Fruit fly (Drosophila melanogaster) whole organism, pupa: ENCODE data around the gene Pbp45.

Source experiments
- CG10348 ChIP-seq: fragments of 200-800 bp; sonication (Bioruptor generic); IDR thresholded peaks from 2 replicates; pipeline ENCODE4 v1.3.6; 2022; ENCODE audit warnings: missing biosample characterization, missing genetic modification characterization
- CG12605 ChIP-seq: fragments of 200-800 bp; sonication (Bioruptor generic); IDR thresholded peaks from 2 replicates; pipeline ENCODE4 v1.3.6; 2022; ENCODE audit warnings: missing biosample characterization, missing genetic modification characterization
- CG13204 ChIP-seq: fragments of 200-800 bp; sonication (Bioruptor generic); optimal IDR thresholded peaks from 2 replicates; lab custom pipeline; 2018; ENCODE audit warnings: missing biosample characterization, mild to moderate bottlenecking, missing genetic modification characterization, moderate library complexity
- CG14655 ChIP-seq: fragments of 200-800 bp; sonication (Bioruptor generic); optimal IDR thresholded peaks from 3 replicates; lab custom pipeline; 2017; ENCODE audit warnings: mild to moderate bottlenecking, missing biosample characterization, missing genetic modification reagents, missing genetic modification characterization
- CG15710 ChIP-seq: fragments of 200-800 bp; sonication (Bioruptor generic); optimal IDR thresholded peaks from 2 replicates; lab custom pipeline; 2018; ENCODE audit warnings: missing biosample characterization, mild to moderate bottlenecking, missing genetic modification characterization, moderate library complexity
- CG17806 ChIP-seq: fragments of 200-800 bp; sonication (Bioruptor generic); optimal IDR thresholded peaks from 2 replicates; lab custom pipeline; 2018; ENCODE audit warnings: missing biosample characterization, mild to moderate bottlenecking, missing genetic modification characterization, moderate library complexity
- CG32121 ChIP-seq: fragments of 200-800 bp; sonication (Bioruptor generic); IDR thresholded peaks from 2 replicates; pipeline ENCODE4 v1.3.6; 2022; ENCODE audit warnings: missing biosample characterization, missing genetic modification characterization
- CG34367 ChIP-seq: fragments of 200-800 bp; sonication (Bioruptor generic); optimal IDR thresholded peaks from 2 replicates; lab custom pipeline; 2018; ENCODE audit warnings: missing biosample characterization, mild to moderate bottlenecking, missing genetic modification characterization
- CG4496 ChIP-seq: fragments of 200-800 bp; sonication (Bioruptor generic); IDR thresholded peaks from 3 replicates; pipeline ENCODE4 v1.3.6; 2022; ENCODE audit warnings: missing biosample characterization, missing genetic modification characterization
- CG8159 ChIP-seq: fragments of 200-800 bp; sonication (Bioruptor generic); optimal IDR thresholded peaks from 3 replicates; lab custom pipeline; 2018; ENCODE audit warnings: missing biosample characterization, mild to moderate bottlenecking, missing genetic modification characterization, moderate library complexity
- CG8301 ChIP-seq: fragments of 200-800 bp; sonication (Bioruptor generic); optimal IDR thresholded peaks from 2 replicates; lab custom pipeline; 2018; ENCODE audit warnings: missing biosample characterization, mild to moderate bottlenecking, missing genetic modification characterization
- CG9948 ChIP-seq: fragments of 200-800 bp; sonication (Bioruptor generic); optimal IDR thresholded peaks from 2 replicates; lab custom pipeline; 2018; ENCODE audit warnings: missing biosample characterization, mild to moderate bottlenecking, missing genetic modification characterization, moderate library complexity
- D1 ChIP-seq: fragments of 200-800 bp; sonication (Bioruptor generic); optimal IDR thresholded peaks from 2 replicates; lab custom pipeline; 2018; ENCODE audit warnings: missing biosample characterization, mild to moderate bottlenecking, missing genetic modification characterization, moderate library complexity
- EcR ChIP-seq: fragments of 200-800 bp; sonication (Bioruptor generic); optimal IDR thresholded peaks from 3 replicates; lab custom pipeline; 2019; ENCODE audit warnings: missing biosample characterization, missing genetic modification characterization, mild to moderate bottlenecking, moderate library complexity, missing genetic modification reagents
- Ets98B ChIP-seq: fragments of 200-800 bp; sonication (Bioruptor generic); IDR thresholded peaks from 2 replicates; pipeline ENCODE4 v1.3.6; 2022; ENCODE audit warnings: missing biosample characterization, missing genetic modification characterization
- Pif1A ChIP-seq: fragments of 200-800 bp; sonication (Bioruptor generic); optimal IDR thresholded peaks from 3 replicates; lab custom pipeline; 2016; ENCODE audit warnings: missing biosample characterization, missing genetic modification characterization
- Pif1B ChIP-seq: fragments of 200-800 bp; sonication (Bioruptor generic); optimal IDR thresholded peaks from 3 replicates; lab custom pipeline; 2016; ENCODE audit warnings: missing biosample characterization, missing genetic modification characterization
- Snoo ChIP-seq: fragments of 200-800 bp; sonication (Bioruptor generic); optimal IDR thresholded peaks from 3 replicates; lab custom pipeline; 2017; ENCODE audit warnings: missing biosample characterization, mild to moderate bottlenecking, missing genetic modification characterization, inconsistent platforms
- fd96Ca ChIP-seq: fragments of 200-800 bp; sonication (Bioruptor generic); IDR thresholded peaks from 3 replicates; pipeline ENCODE4 v1.3.6; 2022; ENCODE audit warnings: missing biosample characterization, missing genetic modification characterization
- gl ChIP-seq: fragments of 200-800 bp; sonication (Bioruptor generic); optimal IDR thresholded peaks from 2 replicates; lab custom pipeline; 2018; ENCODE audit warnings: missing biosample characterization, mild to moderate bottlenecking, missing genetic modification characterization
- rn ChIP-seq: fragments of 200-800 bp; sonication (Bioruptor generic); IDR thresholded peaks from 2 replicates; pipeline ENCODE4 v1.3.6; 2022; ENCODE audit warnings: missing biosample characterization, missing genetic modification characterization

Gene Pbp45

DNA sequence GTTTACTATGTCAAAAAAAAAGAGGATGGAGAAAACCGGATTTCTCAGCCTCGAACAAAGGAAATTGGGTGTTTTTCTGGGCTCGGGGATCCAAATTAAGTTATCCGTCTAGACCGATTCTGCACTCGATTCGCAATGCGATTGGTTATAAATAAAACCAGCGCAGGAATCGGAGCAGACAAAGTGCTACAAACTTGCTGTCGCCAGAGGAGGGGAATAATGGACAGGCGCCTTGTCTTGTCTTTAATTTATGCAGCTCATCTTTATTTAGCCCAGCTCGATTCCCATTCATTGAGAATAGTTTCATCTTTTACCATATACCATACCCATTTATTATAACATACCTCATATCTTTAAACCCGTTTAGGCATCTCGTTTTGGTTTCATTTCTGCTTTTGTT lies 34.6 kb downstream of the Pbp45 start:
- TF ChIP-seq CG17806 (no peak), CG9948 (no peak), CG10348 (GFP tag; lab: Robert Waterston, UW) (no peak), Snoo (no peak), CG34367 (tag; lab: Kevin White, UChicago) (no peak), CG4496 (GFP tag; lab: Robert Waterston, UW) (no peak), CG15710 (tag; lab: Kevin White, UChicago) (no peak), CG14655 (GFP tag; lab: Kevin White, UChicago) (no peak), Ets98B (GFP tag; lab: Robert Waterston, UW) (no peak), CG8301 (tag; lab: Kevin White, UChicago) (no peak), EcR (GFP tag; lab: Kevin White, UChicago) (no peak), CG13204 (GFP tag; lab: Kevin White, UChicago) (no peak), D1 (no peak), Pif1A (GFP tag; lab: Kevin White, UChicago) (no peak), fd96Ca (GFP tag; lab: Robert Waterston, UW) (no peak)

DNA sequence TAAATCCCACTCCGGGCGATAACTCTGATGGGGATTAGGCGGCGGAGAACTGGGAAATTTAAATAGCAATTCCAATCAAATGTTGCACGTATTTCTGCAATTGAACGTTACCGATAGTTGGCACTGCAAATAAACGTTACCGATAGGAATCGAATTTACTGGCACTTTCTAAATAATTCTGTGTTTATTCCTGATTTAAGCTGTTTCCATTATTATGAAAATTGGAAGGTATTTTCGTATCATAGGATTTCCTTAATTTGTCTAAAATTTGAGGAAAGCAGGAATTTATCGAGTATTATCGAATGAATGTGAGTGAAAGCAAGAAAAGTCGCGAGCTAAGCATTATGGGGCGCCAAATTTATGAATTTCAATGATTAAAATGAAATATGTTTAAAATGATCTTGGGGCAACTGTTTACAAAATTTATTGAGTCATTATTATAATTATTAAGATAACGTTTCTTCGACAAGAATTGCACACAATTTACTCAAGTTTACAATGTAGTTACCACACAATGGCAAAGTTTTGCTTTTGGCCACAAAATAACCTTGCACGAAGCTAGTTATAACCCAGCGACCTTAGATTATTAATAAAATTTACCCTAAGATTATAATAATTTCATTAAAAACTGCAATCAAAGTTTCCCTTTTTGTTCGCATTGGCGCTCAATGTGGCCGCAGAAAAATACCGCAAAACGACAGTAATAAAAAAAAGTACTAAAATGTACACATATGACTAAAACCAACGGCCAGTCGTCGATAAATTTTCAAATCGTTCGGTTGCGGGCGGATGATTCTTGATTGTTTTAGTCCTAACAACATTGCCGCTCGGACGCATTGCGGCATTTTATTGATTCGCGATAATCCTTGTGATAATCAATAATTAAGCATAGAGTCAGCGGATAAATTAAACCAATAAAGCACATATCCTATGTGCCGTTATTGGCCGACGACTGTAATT lies 35.5 kb downstream of the Pbp45 start, which contains the start of gene alpha-Man-IIb:
Gene alpha-Man-IIb (plus strand): TSS at position 747 of the 960 bp plus-strand sequence.
- TF ChIP-seq CG8301 (tag; lab: Kevin White, UChicago) (no peak), CG32121 (GFP tag; lab: Robert Waterston, UW) (no peak), Ets98B (GFP tag; lab: Robert Waterston, UW) (peak; percentile 19; the same call in 1 of the 2 replicates), rn (GFP tag; lab: Robert Waterston, UW) (no peak), CG4496 (GFP tag; lab: Robert Waterston, UW) (0 out of 3 replicates have a peak, but pooled peaks have one; percentile 40)

DNA sequence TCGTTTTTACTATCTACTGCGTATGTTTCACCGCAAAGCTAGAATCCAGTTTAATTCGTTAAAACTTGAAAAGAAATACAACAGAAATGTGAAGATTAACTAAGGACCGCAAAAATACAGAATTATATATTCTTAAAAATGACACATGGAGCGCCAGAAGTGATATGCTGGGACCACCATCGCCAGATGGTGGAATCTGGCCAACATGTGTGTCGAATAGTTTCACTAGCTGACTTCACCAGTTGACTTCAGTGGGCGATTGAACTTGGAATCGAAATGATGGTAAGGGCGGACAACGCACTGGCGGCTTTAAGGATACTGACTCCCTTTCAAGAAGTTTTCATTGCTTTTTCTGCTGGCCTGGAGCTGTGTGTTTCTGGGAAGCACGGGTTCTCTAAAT lies 37.3 kb downstream of the Pbp45 start, which contains the start of gene CG9593:
Gene CG9593 (plus strand): TSS at position 270 of the 400 bp plus-strand sequence.
- no peak for TF ChIP-seq CG32121 (GFP tag; lab: Robert Waterston, UW)
- TF ChIP-seq CG15710 (tag; lab: Kevin White, UChicago): no peak
- no peak for TF ChIP-seq CG34367 (tag; lab: Kevin White, UChicago)
- no peak for TF ChIP-seq CG4496 (GFP tag; lab: Robert Waterston, UW)
- no peak for TF ChIP-seq fd96Ca (GFP tag; lab: Robert Waterston, UW)
- no peak for TF ChIP-seq CG17806

DNA sequence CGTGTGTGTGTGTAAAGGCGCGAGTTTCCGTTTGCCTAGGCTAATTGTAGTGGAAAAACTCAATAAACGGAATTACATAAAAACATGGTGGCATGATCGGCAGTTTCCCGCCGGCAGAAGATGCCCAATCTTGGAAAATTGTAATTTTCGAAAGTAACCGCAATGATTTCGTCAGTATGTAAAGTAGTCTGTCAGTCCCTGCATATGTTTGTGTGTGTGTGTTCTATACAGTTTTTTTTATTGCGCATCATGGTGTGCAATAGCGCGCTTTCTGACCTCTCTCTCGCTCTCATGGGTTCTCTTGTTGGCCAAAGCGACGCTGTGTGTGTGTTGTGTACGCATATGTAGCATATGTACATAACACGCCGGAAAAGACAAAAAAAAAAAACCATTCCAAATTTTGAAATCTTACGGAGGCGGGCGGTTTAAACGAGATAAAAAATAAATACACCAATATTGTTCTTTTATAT lies 45.0 kb downstream of the Pbp45 start:
- TF ChIP-seq CG17806 (no peak), CG8301 (tag; lab: Kevin White, UChicago) (peak; percentile 32), CG32121 (GFP tag; lab: Robert Waterston, UW) (no peak; the same call in none of the 2 replicates), gl (tag; lab: Kevin White, UChicago) (peak; percentile 23), CG13204 (GFP tag; lab: Kevin White, UChicago) (peak; percentile 17), CG15710 (tag; lab: Kevin White, UChicago) (peak; percentile 21), fd96Ca (GFP tag; lab: Robert Waterston, UW) (peak; percentile 45; the same call in 1 of the 3 replicates), Pif1A (GFP tag; lab: Kevin White, UChicago) (no peak), Ets98B (GFP tag; lab: Robert Waterston, UW) (peak; percentile 28; the same call in 1 of the 2 replicates), EcR (GFP tag; lab: Kevin White, UChicago) (no peak), CG4496 (GFP tag; lab: Robert Waterston, UW) (peak; percentile 70; the same call in 2 of the 3 replicates), CG34367 (tag; lab: Kevin White, UChicago) (peak; percentile 32), Pif1B (GFP tag; lab: Kevin White, UChicago) (peak; percentile 42)

DNA sequence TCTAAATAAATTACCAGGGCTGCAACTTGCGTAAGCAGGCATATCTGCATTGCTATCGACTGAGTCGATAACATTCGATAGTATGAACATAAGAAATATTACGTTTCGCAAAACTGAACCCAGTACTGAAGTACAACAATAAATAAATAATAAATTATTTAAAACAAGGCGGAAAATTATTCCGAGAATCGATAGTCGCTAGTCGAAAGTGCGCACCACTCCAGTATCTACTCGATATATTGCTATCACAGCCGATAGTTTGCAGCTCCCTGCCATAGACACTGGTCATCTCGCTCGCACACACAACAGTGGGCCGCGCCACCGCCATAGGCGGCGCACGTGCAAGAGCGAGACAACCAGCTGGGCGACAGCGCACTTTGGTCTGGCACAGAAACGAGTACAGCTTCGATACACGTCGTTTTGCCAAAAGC lies 45.9 kb downstream of the Pbp45 start, which contains the start of gene nsl1:
Gene nsl1 (plus strand): TSS at position 411 of the 431 bp plus-strand sequence.
- TF ChIP-seq CG17806 (no peak), Ets98B (GFP tag; lab: Robert Waterston, UW) (peak; percentile 51), CG15710 (tag; lab: Kevin White, UChicago) (peak; percentile 31), CG8159 (tag; lab: Kevin White, UChicago) (peak; percentile 34), fd96Ca (GFP tag; lab: Robert Waterston, UW) (peak; percentile 39; the same call in 1 of the 3 replicates), CG13204 (GFP tag; lab: Kevin White, UChicago) (no peak), CG32121 (GFP tag; lab: Robert Waterston, UW) (no peak), rn (GFP tag; lab: Robert Waterston, UW) (0 out of 2 replicates have a peak, but pooled peaks have one; percentile 18), EcR (GFP tag; lab: Kevin White, UChicago) (no peak), CG12605 (GFP tag; lab: Robert Waterston, UW) (0 out of 2 replicates have a peak, but pooled peaks have one; percentile 22), CG14655 (GFP tag; lab: Kevin White, UChicago) (no peak), CG4496 (GFP tag; lab: Robert Waterston, UW) (peak; percentile 72; the same call in 2 of the 3 replicates), Pif1B (GFP tag; lab: Kevin White, UChicago) (peak; percentile 63), Snoo (peak; percentile 58), gl (tag; lab: Kevin White, UChicago) (peak; percentile 56), CG34367 (tag; lab: Kevin White, UChicago) (peak; percentile 4), CG10348 (GFP tag; lab: Robert Waterston, UW) (no peak)
